Worm (Caenorhabditis elegans) whole organism, midembryonic: ENCODE measurements around the gene nspd-7.

Experiments used
- T22C8.4 ChIP-seq: fragments of 200-800 bp; sonication (Bioruptor generic); IDR thresholded peaks from 2 replicates; pipeline ENCODE4 v1.3.6; 2022; ENCODE audit warnings: missing genetic modification characterization, missing compliant biosample characterization
- cog-1 ChIP-seq: sonication (generic microtip); optimal IDR thresholded peaks from 2 replicates; lab custom pipeline; 2016; ENCODE audit warnings: missing genetic modification characterization, missing compliant biosample characterization
- klf-2 ChIP-seq: fragments of 200-800 bp; sonication (Bioruptor generic); conservative IDR thresholded peaks from 2 replicates; pipeline ENCODE4 v1.3.6; 2022; ENCODE audit warnings: missing genetic modification reagents, missing genetic modification characterization, missing compliant biosample characterization
- med-1 ChIP-seq: sonication (generic microtip); optimal IDR thresholded peaks from 2 replicates; lab custom pipeline; 2017; ENCODE audit warnings: missing genetic modification characterization, mild to moderate bottlenecking, missing compliant biosample characterization, antibody characterized with exemption, missing genetic modification reagents; ENCODE audit not compliant: insufficient read depth
- ref-1 ChIP-seq: fragments of 200-800 bp; sonication (Bioruptor generic); conservative IDR thresholded peaks from 2 replicates; pipeline ENCODE4 v1.3.6; 2022; ENCODE audit warnings: missing genetic modification reagents, missing genetic modification characterization, missing compliant biosample characterization
- ztf-29 ChIP-seq: fragments of 200-800 bp; sonication (Bioruptor generic); IDR thresholded peaks from 2 replicates; pipeline ENCODE4 v1.3.6; 2022; ENCODE audit warnings: missing genetic modification reagents, missing genetic modification characterization, missing compliant biosample characterization

ce11 chrIV:10236106-10236505, 32.9 kb downstream of the nspd-7 start:
- TF ChIP-seq med-1 (GFP tag; lab: Kevin White, UChicago) (no peak), ztf-29 (GFP tag; lab: Robert Waterston, UW) (no peak), T22C8.4 (GFP tag; lab: Robert Waterston, UW) (no peak), ref-1 (GFP tag; lab: Robert Waterston, UW) (no peak), cog-1 (tag; lab: Kevin White, UChicago) (no peak), klf-2 (GFP tag; lab: Robert Waterston, UW) (no peak)
